Worm (Caenorhabditis elegans) whole organism, L4 larva: ENCODE data around the gene Y24F12A.1.
A peak's percentile ranks its signal among the peaks of the same experiment; 100 is the strongest.

ENCODE experiments used
- F37D6.2 ChIP-seq: sonication (generic microtip); optimal IDR thresholded peaks from 2 replicates; lab custom pipeline; 2016; ENCODE audit warnings: mild to moderate bottlenecking, missing genetic modification characterization, missing compliant biosample characterization
- Y48G9A.11 ChIP-seq: fragments of 200-800 bp; sonication (Bioruptor generic); IDR thresholded peaks from 2 replicates; pipeline ENCODE4 v1.3.6; 2022; ENCODE audit warnings: missing genetic modification reagents, missing genetic modification characterization, missing compliant biosample characterization
- aha-1 ChIP-seq: fragments of 150-350 bp; peaks from one replicate; lab custom pipeline; 2014; ENCODE audit warnings: missing biosample characterization, missing genetic modification characterization
- aly-2 ChIP-seq: sonication (generic microtip); optimal IDR thresholded peaks from 2 replicates; lab custom pipeline; 2018; ENCODE audit warnings: missing biosample characterization, missing genetic modification characterization
- ceh-32 ChIP-seq: sonication (generic microtip); optimal IDR thresholded peaks from 2 replicates; lab custom pipeline; 2016; ENCODE audit warnings: mild to moderate bottlenecking, missing genetic modification characterization, missing compliant biosample characterization; ENCODE audit not compliant: poor library complexity
- ceh-44 ChIP-seq: fragments of 200-800 bp; sonication (Bioruptor generic); IDR thresholded peaks from 2 replicates; pipeline ENCODE4 v1.3.6; 2022; ENCODE audit warnings: missing genetic modification reagents, missing genetic modification characterization, missing compliant biosample characterization
- ceh-82 ChIP-seq: sonication (generic microtip); optimal IDR thresholded peaks from 2 replicates; lab custom pipeline; 2017; ENCODE audit warnings: missing biosample characterization, missing genetic modification characterization
- daf-16 ChIP-seq, 3 experiments: sonication (generic microtip); optimal IDR thresholded peaks; 2 replicates each; lab custom pipeline; 2016 to 2017; ENCODE audit warnings: missing genetic modification characterization in 3 of 3, missing genetic modification reagents in 3 of 3, mild to moderate bottlenecking in 2 of 3, missing compliant biosample characterization in 2 of 3, missing biosample characterization in 1 of 3, moderate library complexity in 1 of 3
- duxl-1 ChIP-seq: sonication (generic microtip); optimal IDR thresholded peaks from 2 replicates; lab custom pipeline; 2016; ENCODE audit warnings: mild to moderate bottlenecking, missing genetic modification characterization, moderate library complexity, missing compliant biosample characterization; ENCODE audit not compliant: poor library complexity
- dve-1 ChIP-seq: sonication (generic microtip); optimal IDR thresholded peaks from 2 replicates; lab custom pipeline; 2017; ENCODE audit warnings: antibody characterized with exemption, mild to moderate bottlenecking, missing genetic modification characterization, missing compliant biosample characterization; ENCODE audit not compliant: insufficient read depth
- egl-43 ChIP-seq: fragments of 200-800 bp; sonication (Bioruptor generic); IDR thresholded peaks from 2 replicates; pipeline ENCODE4 v1.3.6; 2022; ENCODE audit warnings: missing genetic modification reagents, missing genetic modification characterization, missing compliant biosample characterization
- fkh-10 ChIP-seq: fragments of 150-350 bp; optimal IDR thresholded peaks from 2 replicates; lab custom pipeline; 2014; ENCODE audit warnings: missing biosample characterization, missing genetic modification reagents, missing genetic modification characterization
- hlh-11 ChIP-seq: fragments of 200-800 bp; sonication (Bioruptor generic); optimal IDR thresholded peaks from 2 replicates; lab custom pipeline; 2018; ENCODE audit warnings: mild to moderate bottlenecking, missing genetic modification characterization, missing compliant biosample characterization
- hlh-30 ChIP-seq: sonication (generic microtip); optimal IDR thresholded peaks from 2 replicates; lab custom pipeline; 2017; ENCODE audit warnings: antibody characterized with exemption, mild to moderate bottlenecking, missing genetic modification characterization, missing compliant biosample characterization; ENCODE audit not compliant: insufficient read depth
- hmg-1.1 ChIP-seq: fragments of 200-800 bp; sonication (Bioruptor generic); IDR thresholded peaks from 2 replicates; pipeline ENCODE4 v1.3.6; 2022; ENCODE audit warnings: missing genetic modification reagents, missing genetic modification characterization, missing compliant biosample characterization
- lin-13 ChIP-seq: fragments of 150-350 bp; optimal IDR thresholded peaks from 2 replicates; lab custom pipeline; 2014; ENCODE audit warnings: missing biosample characterization, missing genetic modification reagents, missing genetic modification characterization
- lin-15B ChIP-seq: fragments of 150-350 bp; sonication (generic microtip); optimal IDR thresholded peaks from 3 replicates; lab custom pipeline; 2014; ENCODE audit warnings: missing biosample characterization, missing genetic modification characterization
- lsy-2 ChIP-seq, 2 experiments: fragments of 150-350 bp in 1 of 2; sonication (generic microtip) in 1 of 2; optimal IDR thresholded peaks; 2 replicates each; lab custom pipeline; 2014 to 2017; ENCODE audit warnings: missing biosample characterization in 2 of 2, missing genetic modification characterization in 2 of 2
- madf-5 ChIP-seq, 2 experiments: fragments of 200-800 bp; sonication (Bioruptor generic); IDR thresholded peaks; 2 replicates each; pipeline ENCODE4 v1.3.6; 2022; ENCODE audit warnings: missing compliant biosample characterization in 2 of 2, missing genetic modification characterization in 2 of 2
- mdl-1 ChIP-seq, 2 experiments: fragments of 150-350 bp in 1 of 2; sonication (generic microtip) in 1 of 2; optimal IDR thresholded peaks; 2 replicates each; lab custom pipeline; 2014 to 2017; ENCODE audit warnings: missing biosample characterization in 2 of 2, missing genetic modification characterization in 2 of 2
- mep-1 ChIP-seq: fragments of 150-350 bp; sonication (generic microtip); optimal IDR thresholded peaks from 3 replicates; lab custom pipeline; 2014; ENCODE audit warnings: missing biosample characterization, missing genetic modification characterization
- mes-2 ChIP-seq: sonication (generic microtip); optimal IDR thresholded peaks from 2 replicates; lab custom pipeline; 2016; ENCODE audit warnings: missing genotype, mild to moderate bottlenecking, missing genetic modification characterization, missing compliant biosample characterization; ENCODE audit not compliant: poor library complexity, severe bottlenecking
- mxl-3 ChIP-seq: fragments of 200-800 bp; sonication (Bioruptor generic); optimal IDR thresholded peaks from 2 replicates; lab custom pipeline; 2018; ENCODE audit warnings: mild to moderate bottlenecking, missing genetic modification characterization, missing compliant biosample characterization
- nhr-10 ChIP-seq: fragments of 150-350 bp; optimal IDR thresholded peaks from 2 replicates; lab custom pipeline; 2014; ENCODE audit warnings: missing biosample characterization, missing genetic modification characterization
- nhr-11 ChIP-seq: fragments of 150-350 bp; optimal IDR thresholded peaks from 2 replicates; lab custom pipeline; 2014; ENCODE audit warnings: missing biosample characterization, missing genetic modification characterization
- nhr-28 ChIP-seq: fragments of 150-350 bp; optimal IDR thresholded peaks from 2 replicates; lab custom pipeline; 2014; ENCODE audit warnings: missing biosample characterization, missing genetic modification characterization
- nhr-42 ChIP-seq: fragments of 200-800 bp; sonication (Bioruptor generic); IDR thresholded peaks from 2 replicates; pipeline ENCODE4 v1.3.6; 2022; ENCODE audit warnings: missing genetic modification characterization, missing compliant biosample characterization
- set-16 ChIP-seq: fragments of 200-800 bp; sonication (Bioruptor generic); IDR thresholded peaks from 2 replicates; pipeline ENCODE4 v1.3.6; 2022; ENCODE audit warnings: missing genetic modification reagents, missing genetic modification characterization, missing compliant biosample characterization
- spr-3 ChIP-seq: fragments of 200-800 bp; sonication (Bioruptor generic); optimal IDR thresholded peaks from 2 replicates; lab custom pipeline; 2018; ENCODE audit warnings: mild to moderate bottlenecking, missing genetic modification characterization, missing compliant biosample characterization
- tag-97 ChIP-seq: fragments of 200-800 bp; sonication (Bioruptor generic); IDR thresholded peaks from 2 replicates; pipeline ENCODE4 v1.3.6; 2022; ENCODE audit warnings: missing genetic modification characterization, missing compliant biosample characterization
- unc-39 ChIP-seq: sonication (generic microtip); optimal IDR thresholded peaks from 2 replicates; lab custom pipeline; 2017; ENCODE audit warnings: missing biosample characterization, missing genetic modification characterization
- unc-62 ChIP-seq, 3 experiments: fragments of 150-350 bp in 1 of 3; sonication (generic microtip); optimal IDR thresholded peaks in 2 of 3; peaks in 1 of 3; 1 replicate in 1 of 3; 2 replicates in 2 of 3; lab custom pipeline; 2014 to 2017; ENCODE audit warnings: missing biosample characterization in 3 of 3, missing genetic modification characterization in 3 of 3, missing genetic modification reagents in 3 of 3, missing genotype in 1 of 3
- zip-11 ChIP-seq: fragments of 200-800 bp; sonication (Bioruptor generic); IDR thresholded peaks from 2 replicates; pipeline ENCODE4 v1.3.6; 2022; ENCODE audit warnings: missing genetic modification characterization, missing compliant biosample characterization

Gene Y24F12A.1

ce11 chrIV:11635437-11636408 lies 30.7 kb downstream of the Y24F12A.1 start, which contains the start of gene mars-1 (continued):
- TF ChIP-seq ceh-32 (tag; lab: Kevin White, UChicago) (no peak), F37D6.2 (peak; percentile 33), Y48G9A.11 (GFP tag; lab: Robert Waterston, UW) (no peak), unc-39 (no peak), mxl-3 (peak; percentile 52)

- peak; percentile 74 for TF ChIP-seq hlh-11 (tag; lab: Kevin White, UChicago)
- no peak for TF ChIP-seq aly-2
- TF ChIP-seq hmg-1.1: 0 out of 2 replicates have a peak, but pooled peaks have one; percentile 24
- TF ChIP-seq duxl-1 (tag; lab: Kevin White, UChicago): no peak
- TF ChIP-seq lin-15B (tag; lab: Kevin White, UChicago): no peak
- peak; percentile 72 for TF ChIP-seq nhr-28 (tag; lab: Kevin White, UChicago)
- no peak for TF ChIP-seq nhr-42 (GFP tag; lab: Robert Waterston, UW)
- TF ChIP-seq dve-1 (tag; lab: Kevin White, UChicago): peak; percentile 83
- TF ChIP-seq hlh-30 (tag; lab: Kevin White, UChicago): peak; percentile 96
- TF ChIP-seq set-16: no peak
- TF ChIP-seq mep-1: peak; percentile 30
- TF ChIP-seq tag-97 (GFP tag; lab: Robert Waterston, UW): no peak
- peak; percentile 37 for TF ChIP-seq nhr-11
- no peak for TF ChIP-seq mes-2
- TF ChIP-seq daf-16 (GFP tag; optimal IDR thresholded peaks at IDR 0.05; lab: Kevin White, UChicago): peak in 1 of 2 experiments; percentile 2
- no peak for TF ChIP-seq daf-16 (tag; optimal IDR thresholded peaks at IDR 0.05; lab: Kevin White, UChicago)
- TF ChIP-seq lsy-2 (tag; optimal IDR thresholded peaks at IDR 0.05; lab: Kevin White, UChicago): peak in 1 of 2 experiments; percentile 38
- peak; percentile 62 for TF ChIP-seq aha-1 (tag; lab: Kevin White, UChicago)
- TF ChIP-seq mdl-1 (tag; optimal IDR thresholded peaks at IDR 0.05; lab: Kevin White, UChicago): peak in 1 of 2 experiments; percentile 64
- TF ChIP-seq unc-62 (GFP tag; optimal IDR thresholded peaks at IDR 0.05 in 1 of 2; lab: Kevin White, UChicago): no peak
- TF ChIP-seq unc-62 (tag; optimal IDR thresholded peaks at IDR 0.05; lab: Kevin White, UChicago): no peak
These were observed 31.3 kb downstream of the Y24F12A.1 start, which contains the start of gene F58B3.6 for ce11 chrIV:11636409-11636723. Gene F58B3.6 (plus strand): TSS chrIV:11636648.

ce11 chrIV:11638016-11638415 lies 33.0 kb downstream of the Y24F12A.1 start, which contains the start of gene rbm-17:
Gene rbm-17 (plus strand): TSS chrIV:11638316.
- TF ChIP-seq unc-62 (GFP tag; optimal IDR thresholded peaks at IDR 0.05 in 1 of 2; lab: Kevin White, UChicago): peak in 1 of 2 experiments; percentile 1
- TF ChIP-seq unc-62 (tag; optimal IDR thresholded peaks at IDR 0.05; lab: Kevin White, UChicago): no peak
- TF ChIP-seq nhr-10 (tag; lab: Kevin White, UChicago): no peak
- no peak for TF ChIP-seq ceh-44 (GFP tag; lab: Robert Waterston, UW)
- peak in 1 of 2 experiments; percentile 9 for TF ChIP-seq lsy-2 (tag; optimal IDR thresholded peaks at IDR 0.05; lab: Kevin White, UChicago)
- peak; percentile 43 for TF ChIP-seq aha-1 (tag; lab: Kevin White, UChicago)
- no peak for TF ChIP-seq duxl-1 (tag; lab: Kevin White, UChicago)
- TF ChIP-seq mdl-1 (tag; optimal IDR thresholded peaks at IDR 0.05; lab: Kevin White, UChicago): no peak
- TF ChIP-seq, all 104 proteins: peak for 3

- TF ChIP-seq fkh-10 (GFP tag; lab: Kevin White, UChicago) (no peak), ceh-82 (no peak), set-16 (no peak), lin-13 (GFP tag; lab: Kevin White, UChicago) (no peak), madf-5 (GFP tag; IDR thresholded peaks at IDR 0.05; lab: Robert Waterston, UW) (no peak), spr-3 (GFP tag; lab: Kevin White, UChicago) (no peak), aha-1 (tag; lab: Kevin White, UChicago) (no peak), Y48G9A.11 (GFP tag; lab: Robert Waterston, UW) (no peak), egl-43 (GFP tag; lab: Robert Waterston, UW) (no peak), zip-11 (GFP tag; lab: Robert Waterston, UW) (no peak)
These were observed 35.9 kb downstream of the Y24F12A.1 start, which contains the start of gene ttr-50 for ce11 chrIV:11640915-11641314. Gene ttr-50 (minus strand): TSS chrIV:11641015.
